Fruit fly (Drosophila melanogaster) whole organism, embryonic: Measurements from ENCODE around the gene CG7896.

ENCODE experiments used
- Aef1 ChIP-seq: fragments of 200-800 bp; sonication (Bioruptor generic); IDR thresholded peaks from 3 replicates; pipeline ENCODE4 v1.3.6; 2022; ENCODE audit warnings: missing biosample characterization, missing genetic modification characterization
- Antp ChIP-seq: fragments of 200-800 bp; sonication (Bioruptor generic); optimal IDR thresholded peaks from 3 replicates; lab custom pipeline; 2016; ENCODE audit warnings: missing biosample characterization, missing genetic modification characterization
- Bteb2 ChIP-seq: fragments of 200-800 bp; sonication (Bioruptor generic); optimal IDR thresholded peaks from 2 replicates; lab custom pipeline; 2016; ENCODE audit warnings: missing biosample characterization, missing genetic modification characterization
- CG10267 ChIP-seq: fragments of 200-800 bp; sonication (Bioruptor generic); optimal IDR thresholded peaks from 2 replicates; lab custom pipeline; 2018; ENCODE audit warnings: missing biosample characterization, mild to moderate bottlenecking, missing genetic modification characterization, moderate library complexity
- CG10321 ChIP-seq: fragments of 200-800 bp; sonication (Bioruptor generic); IDR thresholded peaks from 2 replicates; pipeline ENCODE4 v1.3.6; 2022; ENCODE audit warnings: missing biosample characterization, missing genetic modification characterization
- CG10462 ChIP-seq: fragments of 200-800 bp; sonication (Bioruptor generic); optimal IDR thresholded peaks from 2 replicates; lab custom pipeline; 2016; ENCODE audit warnings: missing biosample characterization, missing genetic modification characterization
- CG10959 ChIP-seq: fragments of 200-800 bp; sonication (Bioruptor generic); IDR thresholded peaks from 2 replicates; pipeline ENCODE4 v1.3.6; 2022; ENCODE audit warnings: missing biosample characterization, missing genetic modification characterization
- CG11085 ChIP-seq: fragments of 200-800 bp; sonication (Bioruptor generic); IDR thresholded peaks from 2 replicates; pipeline ENCODE4 v1.3.6; 2022; ENCODE audit warnings: missing biosample characterization, missing genetic modification characterization
- CG11247 ChIP-seq: fragments of 200-800 bp; sonication (Bioruptor generic); IDR thresholded peaks from 2 replicates; pipeline ENCODE4 v1.3.6; 2022; ENCODE audit warnings: missing biosample characterization, missing genetic modification characterization
- CG14050 ChIP-seq: fragments of 200-800 bp; sonication (Bioruptor generic); IDR thresholded peaks from 3 replicates; pipeline ENCODE4 v1.3.6; 2022; ENCODE audit warnings: missing biosample characterization, missing genetic modification characterization
- CG15601 ChIP-seq: fragments of 200-800 bp; sonication (Bioruptor generic); optimal IDR thresholded peaks from 3 replicates; lab custom pipeline; 2019; ENCODE audit warnings: missing biosample characterization, mild to moderate bottlenecking, missing genetic modification characterization, moderate library complexity
- CG17612 ChIP-seq: fragments of 200-800 bp; sonication (Bioruptor generic); IDR thresholded peaks from 2 replicates; pipeline ENCODE4 v1.3.6; 2022; ENCODE audit warnings: missing biosample characterization, missing genetic modification characterization
- CG17802 ChIP-seq: fragments of 200-800 bp; sonication (Bioruptor generic); optimal IDR thresholded peaks from 2 replicates; lab custom pipeline; 2018; ENCODE audit warnings: missing biosample characterization, mild to moderate bottlenecking, missing genetic modification characterization, moderate library complexity
- CG31388 ChIP-seq: fragments of 200-800 bp; sonication (Bioruptor generic); optimal IDR thresholded peaks from 2 replicates; lab custom pipeline; 2016; ENCODE audit warnings: missing biosample characterization, missing genetic modification characterization
- CG33213 ChIP-seq: fragments of 200-800 bp; sonication (Bioruptor generic); optimal IDR thresholded peaks from 3 replicates; lab custom pipeline; 2016; ENCODE audit warnings: missing biosample characterization, missing genetic modification characterization
- CG4854 ChIP-seq: fragments of 200-800 bp; sonication (Bioruptor generic); optimal IDR thresholded peaks from 2 replicates; lab custom pipeline; 2016; ENCODE audit warnings: missing biosample characterization, missing genetic modification characterization, inconsistent platforms
- CG6254 ChIP-seq: fragments of 200-800 bp; sonication (Bioruptor generic); optimal IDR thresholded peaks from 3 replicates; lab custom pipeline; 2017; ENCODE audit warnings: mild to moderate bottlenecking, missing biosample characterization, missing genetic modification reagents, missing genetic modification characterization
- CG6272 ChIP-seq: fragments of 200-800 bp; sonication (Bioruptor generic); IDR thresholded peaks from 2 replicates; pipeline ENCODE4 v1.3.6; 2022; ENCODE audit warnings: missing biosample characterization, missing genetic modification characterization
- CG6813 ChIP-seq: fragments of 200-800 bp; sonication (Bioruptor generic); optimal IDR thresholded peaks from 2 replicates; lab custom pipeline; 2017; ENCODE audit warnings: missing biosample characterization, missing genetic modification characterization, mild to moderate bottlenecking, moderate library complexity, missing genetic modification reagents
- CG9727 ChIP-seq: fragments of 200-800 bp; sonication (Bioruptor generic); optimal IDR thresholded peaks from 3 replicates; lab custom pipeline; 2017; ENCODE audit warnings: missing biosample characterization, mild to moderate bottlenecking, missing genetic modification characterization
- ERR ChIP-seq: fragments of 200-800 bp; sonication (Bioruptor generic); optimal IDR thresholded peaks from 2 replicates; lab custom pipeline; 2016; ENCODE audit warnings: missing biosample characterization, missing genetic modification characterization
- Elba2 ChIP-seq: fragments of 200-800 bp; sonication (Bioruptor generic); optimal IDR thresholded peaks from 3 replicates; lab custom pipeline; 2016; ENCODE audit warnings: missing biosample characterization, missing genetic modification characterization
- HHEX ChIP-seq: fragments of 200-800 bp; sonication (Bioruptor generic); optimal IDR thresholded peaks from 3 replicates; lab custom pipeline; 2017; ENCODE audit warnings: missing biosample characterization, mild to moderate bottlenecking, missing genetic modification characterization, missing genetic modification reagents
- Lim3 ChIP-seq: fragments of 200-800 bp; sonication (Bioruptor generic); IDR thresholded peaks from 2 replicates; pipeline ENCODE4 v1.3.6; 2022; ENCODE audit warnings: missing biosample characterization, missing genetic modification characterization
- MBD-R2 ChIP-seq: fragments of 200-800 bp; sonication (Bioruptor generic); IDR thresholded peaks from 2 replicates; pipeline ENCODE4 v1.3.6; 2022; ENCODE audit warnings: missing biosample characterization, missing genetic modification characterization
- Mrtf ChIP-seq: fragments of 200-800 bp; sonication (Bioruptor generic); IDR thresholded peaks from 3 replicates; pipeline ENCODE4 v1.3.6; 2022; ENCODE audit warnings: missing biosample characterization, missing genetic modification characterization
- Nf-YC ChIP-seq: fragments of 200-800 bp; optimal IDR thresholded peaks from 3 replicates; lab custom pipeline; 2019; ENCODE audit warnings: missing biosample characterization, mild to moderate bottlenecking, missing genetic modification characterization, moderate library complexity
- Optix ChIP-seq: fragments of 200-800 bp; sonication (Bioruptor generic); IDR thresholded peaks from 3 replicates; pipeline ENCODE4 v1.3.6; 2022; ENCODE audit warnings: missing biosample characterization, missing genetic modification characterization
- Pdp1 ChIP-seq, 2 experiments: fragments of 200-800 bp; sonication (Bioruptor generic); optimal IDR thresholded peaks; 3 replicates each; lab custom pipeline; 2016; ENCODE audit warnings: missing biosample characterization in 2 of 2, missing genetic modification characterization in 2 of 2, mild to moderate bottlenecking in 1 of 2, moderate library complexity in 1 of 2
- Ptx1 ChIP-seq: fragments of 200-800 bp; sonication (Bioruptor generic); IDR thresholded peaks from 2 replicates; pipeline ENCODE4 v1.3.6; 2022; ENCODE audit warnings: missing biosample characterization, missing genetic modification characterization
- bbx ChIP-seq: fragments of 200-800 bp; sonication (Bioruptor generic); IDR thresholded peaks from 2 replicates; pipeline ENCODE4 v1.3.6; 2022; ENCODE audit warnings: missing biosample characterization, missing genetic modification characterization; ENCODE audit not compliant: partially characterized antibody
- cas ChIP-seq: fragments of 200-800 bp; sonication (Bioruptor generic); IDR thresholded peaks from 2 replicates; pipeline ENCODE4 v1.3.6; 2022; ENCODE audit warnings: missing biosample characterization, missing genetic modification characterization
- dan ChIP-seq: fragments of 200-800 bp; sonication (Bioruptor generic); IDR thresholded peaks from 2 replicates; pipeline ENCODE4 v1.3.6; 2022; ENCODE audit warnings: missing biosample characterization, missing genetic modification characterization
- en ChIP-seq: fragments of 200-800 bp; sonication (Bioruptor generic); optimal IDR thresholded peaks from 2 replicates; lab custom pipeline; 2016; ENCODE audit warnings: missing biosample characterization, missing genetic modification characterization
- fd102C ChIP-seq: fragments of 200-800 bp; sonication (Bioruptor generic); optimal IDR thresholded peaks from 2 replicates; lab custom pipeline; 2018; ENCODE audit warnings: missing biosample characterization, mild to moderate bottlenecking, missing genetic modification characterization, moderate library complexity
- h ChIP-seq: fragments of >200 bp; optimal IDR thresholded peaks from 2 replicates; lab custom pipeline; 2017
- hkb ChIP-seq, 2 experiments: fragments of 200-800 bp in 1 of 2; fragments of >200 bp in 1 of 2; sonication (Bioruptor generic) in 1 of 2; IDR thresholded peaks in 1 of 2; optimal IDR thresholded peaks in 1 of 2; 2 replicates each; pipeline versions ENCODE4 v1.3.6 to Lab custom; 2017 to 2022; ENCODE audit warnings: missing biosample characterization in 1 of 2, missing genetic modification characterization in 1 of 2
- jigr1 ChIP-seq: fragments of 200-800 bp; sonication (Bioruptor generic); IDR thresholded peaks from 3 replicates; pipeline ENCODE4 v1.3.6; 2022; ENCODE audit warnings: missing biosample characterization, missing genetic modification characterization
- jing ChIP-seq: fragments of 200-800 bp; sonication (Bioruptor generic); optimal IDR thresholded peaks from 2 replicates; lab custom pipeline; 2018; ENCODE audit warnings: missing biosample characterization, mild to moderate bottlenecking, missing genetic modification characterization
- klu ChIP-seq: fragments of 200-800 bp; sonication (Bioruptor generic); IDR thresholded peaks from 2 replicates; pipeline ENCODE4 v1.3.6; 2022; ENCODE audit warnings: missing biosample characterization, missing genetic modification characterization
- mirr ChIP-seq: fragments of 200-800 bp; sonication (Bioruptor generic); optimal IDR thresholded peaks from 3 replicates; lab custom pipeline; 2018; ENCODE audit warnings: missing biosample characterization, mild to moderate bottlenecking, missing genetic modification characterization
- odd ChIP-seq: fragments of 200-800 bp; sonication (Bioruptor generic); optimal IDR thresholded peaks from 2 replicates; lab custom pipeline; 2017; ENCODE audit warnings: missing biosample characterization, mild to moderate bottlenecking, missing genetic modification characterization
- org-1 ChIP-seq: fragments of 200-800 bp; sonication (Bioruptor generic); optimal IDR thresholded peaks from 2 replicates; lab custom pipeline; 2017; ENCODE audit warnings: missing biosample characterization, missing genetic modification characterization
- sc ChIP-seq, 3 experiments: fragments of >200 bp in 2 of 3; fragments of 200-800 bp in 1 of 3; sonication (Bioruptor generic) in 1 of 3; optimal IDR thresholded peaks; 2 replicates in 2 of 3; 3 replicates in 1 of 3; lab custom pipeline; 2017; ENCODE audit warnings: mild to moderate bottlenecking in 1 of 3, missing biosample characterization in 1 of 3, missing genetic modification characterization in 1 of 3, missing genetic modification reagents in 1 of 3
- sima ChIP-seq: fragments of 200-800 bp; sonication (Bioruptor generic); optimal IDR thresholded peaks from 2 replicates; lab custom pipeline; 2016; ENCODE audit warnings: missing biosample characterization, missing genetic modification characterization
- so ChIP-seq: fragments of 200-800 bp; sonication (Bioruptor generic); IDR thresholded peaks from 3 replicates; pipeline ENCODE4 v1.3.6; 2022; ENCODE audit warnings: missing biosample characterization, missing genetic modification characterization
- stwl ChIP-seq: fragments of 200-800 bp; sonication (Bioruptor generic); optimal IDR thresholded peaks from 3 replicates; lab custom pipeline; 2018; ENCODE audit warnings: missing biosample characterization, mild to moderate bottlenecking, missing genetic modification characterization, moderate library complexity
- tap ChIP-seq: fragments of 200-800 bp; optimal IDR thresholded peaks from 3 replicates; lab custom pipeline; 2019; ENCODE audit warnings: missing biosample characterization, mild to moderate bottlenecking, missing genetic modification characterization, moderate library complexity
- tll ChIP-seq, 2 experiments: fragments of 200-800 bp in 1 of 2; fragments of >200 bp in 1 of 2; sonication (Bioruptor generic) in 1 of 2; optimal IDR thresholded peaks; 2 replicates each; lab custom pipeline; 2017 to 2019; ENCODE audit warnings: missing biosample characterization in 2 of 2, missing genetic modification characterization in 2 of 2, mild to moderate bottlenecking in 1 of 2, moderate library complexity in 1 of 2
- zf30C ChIP-seq: fragments of 200-800 bp; sonication (Bioruptor generic); optimal IDR thresholded peaks from 3 replicates; lab custom pipeline; 2018; ENCODE audit warnings: missing biosample characterization, mild to moderate bottlenecking, missing genetic modification characterization

Gene CG7896

DNA sequence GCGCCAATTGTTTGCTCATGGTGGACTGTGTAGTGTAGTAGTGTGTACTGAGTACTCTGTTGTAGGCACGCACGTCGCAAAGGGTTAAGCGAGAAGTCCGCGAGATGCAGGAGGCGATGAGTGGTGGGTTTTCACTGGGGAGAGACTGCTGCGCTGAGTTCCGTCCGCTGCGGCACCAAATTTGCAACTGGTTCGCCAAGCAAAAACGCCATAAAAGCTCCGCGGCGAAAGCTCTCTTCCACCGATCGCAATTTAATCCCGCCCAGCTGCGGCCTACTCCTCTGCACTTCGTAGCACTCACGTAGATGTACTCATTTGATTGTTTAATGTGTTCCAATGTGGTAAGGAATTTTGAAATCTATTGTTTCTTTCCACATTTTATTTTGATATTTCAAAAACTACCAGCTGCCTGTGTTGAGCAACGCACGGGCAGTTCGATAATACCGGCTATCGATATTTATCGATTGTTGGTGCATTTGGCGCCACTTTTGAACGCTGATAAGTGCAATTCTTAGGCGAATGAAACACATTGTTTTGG, 31.8 kb downstream of the CG7896 start, which contains the start of gene CG7920 (continued):
- no peak for TF ChIP-seq Elba2
- peak; percentile 44 for TF ChIP-seq stwl (tag; lab: Kevin White, UChicago)
- TF ChIP-seq Antp (GFP tag; lab: Kevin White, UChicago): no peak
- no peak for TF ChIP-seq h (lab: Kevin White, UChicago)
- no peak for TF ChIP-seq hkb (optimal IDR thresholded peaks at IDR 0.05; lab: Kevin White, UChicago)
- TF ChIP-seq hkb (GFP tag; IDR thresholded peaks at IDR 0.05; lab: Robert Waterston, UW): peak; percentile 33
- TF ChIP-seq CG11085 (GFP tag; lab: Robert Waterston, UW): no peak
- TF ChIP-seq zf30C (GFP tag; lab: Kevin White, UChicago): no peak
- no peak for TF ChIP-seq en (GFP tag; lab: Kevin White, UChicago)
- no peak for TF ChIP-seq HHEX (GFP tag; lab: Kevin White, UChicago)
- no peak for TF ChIP-seq CG6272 (GFP tag; lab: Robert Waterston, UW)
- no peak for TF ChIP-seq CG10462 (GFP tag; lab: Kevin White, UChicago)
- no peak for TF ChIP-seq CG6254 (GFP tag; lab: Kevin White, UChicago)
- TF ChIP-seq ERR (GFP tag; lab: Kevin White, UChicago): no peak
- peak; percentile 1 for TF ChIP-seq mirr (GFP tag; lab: Kevin White, UChicago)
- TF ChIP-seq dan (GFP tag; lab: Robert Waterston, UW): no peak
- no peak for TF ChIP-seq CG4854 (GFP tag; lab: Kevin White, UChicago)
- TF ChIP-seq Pdp1 (GFP tag; optimal IDR thresholded peaks at IDR 0.05; lab: Kevin White, UChicago): peak in 1 of 2 experiments; percentile 10
- TF ChIP-seq fd102C (GFP tag; lab: Kevin White, UChicago): no peak
- 0 out of 2 replicates have a peak, but pooled peaks have one; percentile 27 for TF ChIP-seq CG10321 (GFP tag; lab: Robert Waterston, UW)
- no peak for TF ChIP-seq sc (optimal IDR thresholded peaks at IDR 0.05; lab: Kevin White, UChicago)
- no peak for TF ChIP-seq sc (GFP tag; optimal IDR thresholded peaks at IDR 0.05; lab: Kevin White, UChicago)
- TF ChIP-seq Optix (GFP tag; lab: Robert Waterston, UW): no peak
- no peak for TF ChIP-seq klu (GFP tag; lab: Robert Waterston, UW)
- peak; percentile 98 for TF ChIP-seq CG10267 (tag; lab: Kevin White, UChicago)
- no peak for TF ChIP-seq Lim3 (GFP tag; lab: Robert Waterston, UW)
- TF ChIP-seq Nf-YC (tag; lab: Kevin White, UChicago): peak; percentile 41
- TF ChIP-seq CG14050 (GFP tag; lab: Robert Waterston, UW): no peak
- peak; percentile 61 for TF ChIP-seq bbx (GFP tag; lab: Robert Waterston, UW)
- no peak for TF ChIP-seq CG17802 (tag; lab: Kevin White, UChicago)
- TF ChIP-seq MBD-R2 (GFP tag; lab: Robert Waterston, UW): peak; percentile 29; the same call in 1 of the 2 replicates
- TF ChIP-seq CG31388 (GFP tag; lab: Kevin White, UChicago): no peak
- TF ChIP-seq so (GFP tag; lab: Robert Waterston, UW): no peak
- TF ChIP-seq Ptx1 (GFP tag; lab: Robert Waterston, UW): 0 out of 2 replicates have a peak, but pooled peaks have one; percentile 8
- peak; percentile 11 for TF ChIP-seq tap
- TF ChIP-seq CG33213 (GFP tag; lab: Kevin White, UChicago): peak; percentile 42
- TF ChIP-seq CG6813 (GFP tag; lab: Kevin White, UChicago): no peak
- 0 out of 2 replicates have a peak, but pooled peaks have one; percentile 6 for TF ChIP-seq CG11247
- TF ChIP-seq Mrtf (GFP tag; lab: Robert Waterston, UW): no peak
- TF ChIP-seq cas (GFP tag; lab: Robert Waterston, UW): no peak
- no peak for TF ChIP-seq org-1 (GFP tag; lab: Kevin White, UChicago)
- TF ChIP-seq CG10959 (GFP tag; lab: Robert Waterston, UW): no peak
- TF ChIP-seq CG17612: no peak
- TF ChIP-seq jigr1: no peak
- peak; percentile 29 for TF ChIP-seq Bteb2 (GFP tag; lab: Kevin White, UChicago)
- peak; percentile 37 for TF ChIP-seq odd (GFP tag; lab: Kevin White, UChicago)
- TF ChIP-seq CG15601 (tag; lab: Kevin White, UChicago): no peak
- no peak for TF ChIP-seq Aef1 (GFP tag; lab: Robert Waterston, UW)
- no peak for TF ChIP-seq tll (GFP tag; optimal IDR thresholded peaks at IDR 0.05; lab: Kevin White, UChicago)
- TF ChIP-seq jing: no peak
- no peak for TF ChIP-seq CG9727 (GFP tag; lab: Kevin White, UChicago)
- no peak for TF ChIP-seq sima (GFP tag; lab: Kevin White, UChicago)
